Fruit fly (Drosophila melanogaster) whole organism, embryonic: ENCODE results near the gene alpha-Man-Ia.
A peak's percentile ranks its signal among the peaks of the same experiment; 100 is the strongest.

Source experiments
- Adf1 ChIP-seq: fragments of 200-800 bp; sonication (Bioruptor generic); IDR thresholded peaks from 2 replicates; pipeline ENCODE4 v1.3.6; 2022; ENCODE audit warnings: missing biosample characterization, missing genetic modification characterization
- Atf-2 ChIP-seq: fragments of 200-800 bp; sonication (Bioruptor generic); optimal IDR thresholded peaks from 2 replicates; lab custom pipeline; 2016; ENCODE audit warnings: missing biosample characterization, missing genetic modification characterization
- Bgb ChIP-seq: fragments of 200-800 bp; sonication (Bioruptor generic); IDR thresholded peaks from 2 replicates; pipeline ENCODE4 v1.3.6; 2022; ENCODE audit warnings: missing biosample characterization, missing genetic modification characterization; ENCODE audit not compliant: partially characterized antibody
- CG10209 ChIP-seq: fragments of 200-800 bp; sonication (Bioruptor generic); optimal IDR thresholded peaks from 3 replicates; lab custom pipeline; 2017; ENCODE audit warnings: missing biosample characterization, mild to moderate bottlenecking, missing genetic modification characterization, missing genetic modification reagents
- CG1024 ChIP-seq: fragments of 200-800 bp; sonication (Bioruptor generic); IDR thresholded peaks from 2 replicates; pipeline ENCODE4 v1.3.6; 2022; ENCODE audit warnings: missing biosample characterization, missing genetic modification characterization
- CG10321 ChIP-seq: fragments of 200-800 bp; sonication (Bioruptor generic); IDR thresholded peaks from 2 replicates; pipeline ENCODE4 v1.3.6; 2022; ENCODE audit warnings: missing biosample characterization, missing genetic modification characterization
- CG11723 ChIP-seq: fragments of 200-800 bp; sonication (Bioruptor generic); optimal IDR thresholded peaks from 2 replicates; lab custom pipeline; 2017; ENCODE audit warnings: missing biosample characterization, mild to moderate bottlenecking, missing genetic modification characterization
- CG14710 ChIP-seq: fragments of 200-800 bp; sonication (Bioruptor generic); optimal IDR thresholded peaks from 3 replicates; lab custom pipeline; 2019; ENCODE audit warnings: missing biosample characterization, mild to moderate bottlenecking, missing genetic modification characterization, moderate library complexity
- CG2120 ChIP-seq: fragments of 200-800 bp; sonication (Bioruptor generic); optimal IDR thresholded peaks from 3 replicates; lab custom pipeline; 2016; ENCODE audit warnings: missing biosample characterization, missing genetic modification characterization
- CG34376 ChIP-seq: fragments of 200-800 bp; sonication (Bioruptor generic); optimal IDR thresholded peaks from 2 replicates; lab custom pipeline; 2018; ENCODE audit warnings: missing biosample characterization, mild to moderate bottlenecking, missing genetic modification characterization
- CG42726 ChIP-seq: fragments of 200-800 bp; sonication (Bioruptor generic); IDR thresholded peaks from 2 replicates; pipeline ENCODE4 v1.3.6; 2022; ENCODE audit warnings: missing biosample characterization, missing genetic modification characterization; ENCODE audit not compliant: partially characterized antibody
- CG4360 ChIP-seq: fragments of 200-800 bp; sonication (Bioruptor generic); IDR thresholded peaks from 2 replicates; pipeline ENCODE4 v1.3.6; 2022; ENCODE audit warnings: missing biosample characterization, missing genetic modification characterization
- CG4707 ChIP-seq: fragments of 200-800 bp; sonication (Bioruptor generic); optimal IDR thresholded peaks from 2 replicates; lab custom pipeline; 2018; ENCODE audit warnings: missing biosample characterization, mild to moderate bottlenecking, missing genetic modification characterization, moderate library complexity
- CG5180 ChIP-seq: fragments of 200-800 bp; sonication (Bioruptor generic); optimal IDR thresholded peaks from 3 replicates; lab custom pipeline; 2017; ENCODE audit warnings: missing biosample characterization, missing genetic modification characterization, mild to moderate bottlenecking, moderate library complexity, missing genetic modification reagents
- CG5953 ChIP-seq: fragments of 200-800 bp; sonication (Bioruptor generic); IDR thresholded peaks from 2 replicates; pipeline ENCODE4 v1.3.6; 2022; ENCODE audit warnings: missing biosample characterization, missing genetic modification characterization
- CG7745 ChIP-seq: fragments of 200-800 bp; sonication (Bioruptor generic); optimal IDR thresholded peaks from 2 replicates; lab custom pipeline; 2018; ENCODE audit warnings: missing biosample characterization, mild to moderate bottlenecking, missing genetic modification characterization, moderate library complexity
- CG8290 ChIP-seq, 3 experiments: fragments of 200-800 bp; sonication (Bioruptor generic); optimal IDR thresholded peaks; 2 replicates each; lab custom pipeline; 2016 to 2019; ENCODE audit warnings: missing biosample characterization in 3 of 3, missing genetic modification characterization in 3 of 3, mild to moderate bottlenecking in 2 of 3, moderate library complexity in 1 of 3
- CG9437 ChIP-seq: fragments of 200-800 bp; sonication (Bioruptor generic); optimal IDR thresholded peaks from 2 replicates; lab custom pipeline; 2018; ENCODE audit warnings: missing biosample characterization, mild to moderate bottlenecking, missing genetic modification characterization
- CoRest ChIP-seq: fragments of 200-800 bp; sonication (Bioruptor generic); optimal IDR thresholded peaks from 3 replicates; lab custom pipeline; 2018; ENCODE audit warnings: missing biosample characterization, mild to moderate bottlenecking, missing genetic modification characterization, moderate library complexity
- Doc2 ChIP-seq: fragments of 200-800 bp; sonication (Bioruptor generic); IDR thresholded peaks from 2 replicates; pipeline ENCODE4 v1.3.6; 2022; ENCODE audit warnings: missing biosample characterization, missing genetic modification characterization
- Fer2 ChIP-seq: fragments of 200-800 bp; sonication (Bioruptor generic); optimal IDR thresholded peaks from 2 replicates; lab custom pipeline; 2018; ENCODE audit warnings: missing biosample characterization, mild to moderate bottlenecking, missing genetic modification characterization, moderate library complexity
- Gug ChIP-seq: fragments of 200-800 bp; sonication (Bioruptor generic); IDR thresholded peaks from 4 replicates; pipeline ENCODE4 v1.3.6; 2022; ENCODE audit warnings: missing biosample characterization, missing genetic modification characterization
- HLH54F ChIP-seq: fragments of 200-800 bp; sonication (Bioruptor generic); optimal IDR thresholded peaks from 3 replicates; lab custom pipeline; 2016; ENCODE audit warnings: missing biosample characterization, missing genetic modification characterization
- Hr51 ChIP-seq, 2 experiments: fragments of 200-800 bp; sonication (Bioruptor generic); optimal IDR thresholded peaks; 2 replicates in 1 of 2; 3 replicates in 1 of 2; lab custom pipeline; 2016 to 2018; ENCODE audit warnings: missing biosample characterization in 2 of 2, missing genetic modification characterization in 2 of 2, mild to moderate bottlenecking in 1 of 2, moderate library complexity in 1 of 2
- Hr78 ChIP-seq, 2 experiments: fragments of 200-800 bp in 1 of 2; fragments of >200 bp in 1 of 2; sonication (Bioruptor generic) in 1 of 2; optimal IDR thresholded peaks; 2 replicates each; lab custom pipeline; 2017 to 2019; ENCODE audit warnings: missing biosample characterization in 2 of 2, missing genetic modification characterization in 2 of 2, mild to moderate bottlenecking in 1 of 2, moderate library complexity in 1 of 2
- Lhr ChIP-seq: fragments of 200-800 bp; sonication (Bioruptor generic); optimal IDR thresholded peaks from 3 replicates; lab custom pipeline; 2017; ENCODE audit warnings: mild to moderate bottlenecking, missing biosample characterization, missing genetic modification reagents, missing genetic modification characterization
- NfI ChIP-seq: fragments of 200-800 bp; sonication (Bioruptor generic); optimal IDR thresholded peaks from 3 replicates; lab custom pipeline; 2018; ENCODE audit warnings: missing biosample characterization, mild to moderate bottlenecking, missing genetic modification characterization, moderate library complexity
- Sry-δ ChIP-seq: fragments of 200-800 bp; sonication (Bioruptor generic); optimal IDR thresholded peaks from 2 replicates; lab custom pipeline; 2016; ENCODE audit warnings: missing biosample characterization, missing genetic modification characterization
- aop ChIP-seq: fragments of 200-800 bp; sonication (Bioruptor generic); IDR thresholded peaks from 2 replicates; pipeline ENCODE4 v1.3.6; 2022; ENCODE audit warnings: missing biosample characterization, missing genetic modification characterization
- ase ChIP-seq: fragments of 200-800 bp; sonication (Bioruptor generic); IDR thresholded peaks from 3 replicates; pipeline ENCODE4 v1.3.6; 2022; ENCODE audit warnings: missing biosample characterization, missing genetic modification characterization
- cg ChIP-seq: fragments of 200-800 bp; sonication (Bioruptor generic); optimal IDR thresholded peaks from 3 replicates; lab custom pipeline; 2019; ENCODE audit warnings: missing biosample characterization, mild to moderate bottlenecking, missing genetic modification characterization, moderate library complexity
- chinmo ChIP-seq: fragments of 200-800 bp; sonication (Bioruptor generic); IDR thresholded peaks from 4 replicates; pipeline ENCODE4 v1.3.6; 2022; ENCODE audit warnings: missing biosample characterization, missing genetic modification characterization; ENCODE audit not compliant: partially characterized antibody
- ci ChIP-seq: fragments of 200-800 bp; sonication (Bioruptor generic); IDR thresholded peaks from 3 replicates; pipeline ENCODE4 v1.3.6; 2022; ENCODE audit warnings: missing biosample characterization, missing genetic modification characterization
- crc ChIP-seq: fragments of 200-800 bp; sonication (Bioruptor generic); optimal IDR thresholded peaks from 2 replicates; lab custom pipeline; 2016; ENCODE audit warnings: missing biosample characterization, missing genetic modification characterization
- crp ChIP-seq, 2 experiments: fragments of 200-800 bp; sonication (Bioruptor generic); optimal IDR thresholded peaks; 2 replicates in 1 of 2; 3 replicates in 1 of 2; lab custom pipeline; 2017; ENCODE audit warnings: missing biosample characterization in 2 of 2, missing genetic modification characterization in 2 of 2, mild to moderate bottlenecking in 1 of 2, moderate library complexity in 1 of 2
- dan ChIP-seq: fragments of 200-800 bp; sonication (Bioruptor generic); IDR thresholded peaks from 2 replicates; pipeline ENCODE4 v1.3.6; 2022; ENCODE audit warnings: missing biosample characterization, missing genetic modification characterization
- dysf ChIP-seq: fragments of 200-800 bp; sonication (Bioruptor generic); IDR thresholded peaks from 3 replicates; pipeline ENCODE4 v1.3.6; 2022; ENCODE audit warnings: missing biosample characterization, missing genetic modification characterization
- en ChIP-seq: fragments of 200-800 bp; sonication (Bioruptor generic); optimal IDR thresholded peaks from 2 replicates; lab custom pipeline; 2016; ENCODE audit warnings: missing biosample characterization, missing genetic modification characterization
- ham ChIP-seq: fragments of 200-800 bp; sonication (Bioruptor generic); IDR thresholded peaks from 2 replicates; pipeline ENCODE4 v1.3.6; 2022; ENCODE audit warnings: missing biosample characterization, missing genetic modification characterization
- jing ChIP-seq: fragments of 200-800 bp; sonication (Bioruptor generic); optimal IDR thresholded peaks from 2 replicates; lab custom pipeline; 2018; ENCODE audit warnings: missing biosample characterization, mild to moderate bottlenecking, missing genetic modification characterization
- klu ChIP-seq: fragments of 200-800 bp; sonication (Bioruptor generic); IDR thresholded peaks from 2 replicates; pipeline ENCODE4 v1.3.6; 2022; ENCODE audit warnings: missing biosample characterization, missing genetic modification characterization
- nerfin-2 ChIP-seq: fragments of 200-800 bp; sonication (Bioruptor generic); IDR thresholded peaks from 2 replicates; pipeline ENCODE4 v1.3.6; 2022; ENCODE audit warnings: missing biosample characterization, missing genetic modification characterization; ENCODE audit not compliant: partially characterized antibody
- odd ChIP-seq: fragments of 200-800 bp; sonication (Bioruptor generic); optimal IDR thresholded peaks from 2 replicates; lab custom pipeline; 2017; ENCODE audit warnings: missing biosample characterization, mild to moderate bottlenecking, missing genetic modification characterization
- org-1 ChIP-seq: fragments of 200-800 bp; sonication (Bioruptor generic); optimal IDR thresholded peaks from 2 replicates; lab custom pipeline; 2017; ENCODE audit warnings: missing biosample characterization, missing genetic modification characterization
- phol ChIP-seq: fragments of 200-800 bp; sonication (Bioruptor generic); optimal IDR thresholded peaks from 3 replicates; lab custom pipeline; 2018; ENCODE audit warnings: missing biosample characterization, mild to moderate bottlenecking, missing genetic modification characterization, moderate library complexity
- slp2 ChIP-seq: fragments of 200-800 bp; sonication (Bioruptor generic); optimal IDR thresholded peaks from 2 replicates; lab custom pipeline; 2016; ENCODE audit warnings: missing biosample characterization, missing genetic modification characterization
- so ChIP-seq: fragments of 200-800 bp; sonication (Bioruptor generic); IDR thresholded peaks from 3 replicates; pipeline ENCODE4 v1.3.6; 2022; ENCODE audit warnings: missing biosample characterization, missing genetic modification characterization
- wor ChIP-seq: fragments of 200-800 bp; sonication (Bioruptor generic); IDR thresholded peaks from 2 replicates; pipeline ENCODE4 v1.3.6; 2022; ENCODE audit warnings: missing biosample characterization, missing genetic modification characterization

Gene alpha-Man-Ia

dm6 chrX:10263165-10263956 is 62.4 kb downstream of the alpha-Man-Ia start, which contains the start of gene Hk (continued):
- TF ChIP-seq Lhr (GFP tag; lab: Kevin White, UChicago) (no peak), cg (peak; percentile 9), aop (no peak), wor (GFP tag; lab: Robert Waterston, UW) (no peak), CG42726 (GFP tag; lab: Robert Waterston, UW) (no peak), ham (GFP tag; lab: Robert Waterston, UW) (no peak), HLH54F (GFP tag; lab: Kevin White, UChicago) (peak; percentile 43), Adf1 (GFP tag; lab: Robert Waterston, UW) (no peak), nerfin-2 (no peak), CG10209 (GFP tag; lab: Kevin White, UChicago) (peak; percentile 27), en (no peak), crc (GFP tag; lab: Kevin White, UChicago) (peak; percentile 62), CG1024 (no peak), Bgb (GFP tag; lab: Robert Waterston, UW) (no peak), CG34376 (GFP tag; lab: Kevin White, UChicago) (no peak), CG7745 (tag; lab: Kevin White, UChicago) (no peak), org-1 (GFP tag; lab: Kevin White, UChicago) (peak; percentile 52), CG9437 (no peak), Atf-2 (GFP tag; lab: Kevin White, UChicago) (peak; percentile 16), Gug (GFP tag; lab: Robert Waterston, UW) (0 out of 4 replicates have a peak, but pooled peaks have one; percentile 5), crp (GFP tag; optimal IDR thresholded peaks at IDR 0.05; lab: Kevin White, UChicago) (no peak), dysf (peak; percentile 45; the same call in 1 of the 3 replicates), Hr51 (GFP tag; optimal IDR thresholded peaks at IDR 0.05; lab: Kevin White, UChicago) (peak in 1 of 2 experiments; percentile 49), ase (no peak), CG8290 (GFP tag; optimal IDR thresholded peaks at IDR 0.05; lab: Kevin White, UChicago) (no peak), CG8290 (tag; optimal IDR thresholded peaks at IDR 0.05; lab: Kevin White, UChicago) (peak in 1 of 2 experiments; percentile 22), slp2 (GFP tag; lab: Kevin White, UChicago) (no peak), Fer2 (no peak), CoRest (tag; lab: Kevin White, UChicago) (peak; percentile 29), CG4360 (GFP tag; lab: Robert Waterston, UW) (no peak), Doc2 (GFP tag; lab: Robert Waterston, UW) (no peak), klu (no peak), CG14710 (tag; lab: Kevin White, UChicago) (no peak), so (GFP tag; lab: Robert Waterston, UW) (no peak), dan (GFP tag; lab: Robert Waterston, UW) (no peak), CG2120 (GFP tag; lab: Kevin White, UChicago) (peak; percentile 83), CG4707 (GFP tag; lab: Kevin White, UChicago) (no peak), Hr78 (GFP tag; optimal IDR thresholded peaks at IDR 0.05; lab: Kevin White, UChicago) (no peak), CG11723 (no peak), chinmo (GFP tag; lab: Robert Waterston, UW) (no peak), CG5953 (GFP tag; lab: Robert Waterston, UW) (no peak), phol (tag; lab: Kevin White, UChicago) (peak; percentile 22), odd (GFP tag; lab: Kevin White, UChicago) (no peak), ci (GFP tag; lab: Robert Waterston, UW) (no peak), CG10321 (GFP tag; lab: Robert Waterston, UW) (no peak), CG5180 (GFP tag; lab: Kevin White, UChicago) (no peak), NfI (GFP tag; lab: Kevin White, UChicago) (peak; percentile 25), Sry-δ (GFP tag; lab: Kevin White, UChicago) (no peak), jing (GFP tag; lab: Kevin White, UChicago) (no peak)
